Fruit fly (Drosophila melanogaster) whole organism, adult: ENCODE measurements around the gene Der-2.

Experiments
- CG11617 ChIP-seq: fragments of 200-800 bp; sonication (Bioruptor generic); optimal IDR thresholded peaks from 2 replicates; lab custom pipeline; 2017; ENCODE audit warnings: mild to moderate bottlenecking, missing biosample characterization, missing genetic modification reagents, missing genetic modification characterization
- CG12768 ChIP-seq: fragments of 200-800 bp; sonication (Bioruptor generic); optimal IDR thresholded peaks from 2 replicates; lab custom pipeline; 2017; ENCODE audit warnings: missing biosample characterization, missing genetic modification characterization, mild to moderate bottlenecking, moderate library complexity, missing genetic modification reagents
- CG1620 ChIP-seq: fragments of 200-800 bp; sonication (Bioruptor generic); optimal IDR thresholded peaks from 2 replicates; lab custom pipeline; 2016; ENCODE audit warnings: missing biosample characterization, missing genetic modification characterization
- CG33017 ChIP-seq: fragments of 200-800 bp; sonication (Bioruptor generic); optimal IDR thresholded peaks from 2 replicates; lab custom pipeline; 2018; ENCODE audit warnings: missing biosample characterization, mild to moderate bottlenecking, missing genetic modification characterization, moderate library complexity
- Clk ChIP-seq: fragments of 200-800 bp; sonication (Bioruptor generic); optimal IDR thresholded peaks from 2 replicates; lab custom pipeline; 2017; ENCODE audit warnings: missing biosample characterization, missing genetic modification characterization
- Hr96 ChIP-seq: fragments of 200-800 bp; sonication (Bioruptor generic); optimal IDR thresholded peaks from 2 replicates; lab custom pipeline; 2016; ENCODE audit warnings: missing biosample characterization, missing genetic modification characterization
- Mnt ChIP-seq: fragments of 200-800 bp; sonication (Bioruptor generic); optimal IDR thresholded peaks from 2 replicates; lab custom pipeline; 2016; ENCODE audit warnings: missing biosample characterization, mild to moderate bottlenecking, missing genetic modification characterization
- cnc ChIP-seq, 2 experiments: fragments of >200 bp; optimal IDR thresholded peaks; 2 replicates each; lab custom pipeline; 2017
- ovo ChIP-seq: fragments of 200-800 bp; sonication (Bioruptor generic); optimal IDR thresholded peaks from 2 replicates; lab custom pipeline; 2016; ENCODE audit warnings: missing biosample characterization, missing genetic modification characterization
- tj ChIP-seq: fragments of 200-800 bp; sonication (Bioruptor generic); optimal IDR thresholded peaks from 3 replicates; lab custom pipeline; 2017; ENCODE audit warnings: missing biosample characterization, mild to moderate bottlenecking, missing genetic modification characterization, moderate library complexity
- toe ChIP-seq: fragments of 200-800 bp; sonication (Bioruptor generic); optimal IDR thresholded peaks from 2 replicates; lab custom pipeline; 2016; ENCODE audit warnings: missing biosample characterization, missing genetic modification characterization

- TF ChIP-seq cnc (optimal IDR thresholded peaks at IDR 0.05; lab: Kevin White, UChicago): no peak
- no peak for TF ChIP-seq Mnt (GFP tag; lab: Kevin White, UChicago)
- no peak for TF ChIP-seq CG1620 (GFP tag; lab: Kevin White, UChicago)
- no peak for TF ChIP-seq tj (GFP tag; lab: Kevin White, UChicago)
- no peak for TF ChIP-seq CG11617 (GFP tag; lab: Kevin White, UChicago)
- TF ChIP-seq ovo: no peak
- TF ChIP-seq CG12768 (GFP tag; lab: Kevin White, UChicago): no peak
- TF ChIP-seq Clk: no peak
- no peak for TF ChIP-seq Hr96 (GFP tag; lab: Kevin White, UChicago)
- no peak for TF ChIP-seq toe (GFP tag; lab: Kevin White, UChicago)
- TF ChIP-seq CG33017 (tag; lab: Kevin White, UChicago): no peak
Observed at dm6 chr3R:16502595-16503305, 18.7 kb upstream of the Der-2 start, which contains the start of gene CG42342.
